Fruit fly (Drosophila melanogaster) whole organism, embryonic: ENCODE measurements around the gene CG9132.

Experiments
- Ada2b ChIP-seq: fragments of 200-800 bp; sonication (Bioruptor generic); IDR thresholded peaks from 2 replicates; pipeline ENCODE4 v1.3.6; 2022; ENCODE audit warnings: missing biosample characterization, missing genetic modification characterization
- Adf1 ChIP-seq: fragments of 200-800 bp; sonication (Bioruptor generic); IDR thresholded peaks from 2 replicates; pipeline ENCODE4 v1.3.6; 2022; ENCODE audit warnings: missing biosample characterization, missing genetic modification characterization
- Antp ChIP-seq: fragments of 200-800 bp; sonication (Bioruptor generic); optimal IDR thresholded peaks from 3 replicates; lab custom pipeline; 2016; ENCODE audit warnings: missing biosample characterization, missing genetic modification characterization
- Asciz ChIP-seq: fragments of 200-800 bp; sonication (Bioruptor generic); optimal IDR thresholded peaks from 2 replicates; lab custom pipeline; 2017; ENCODE audit warnings: missing biosample characterization, mild to moderate bottlenecking, missing genetic modification characterization, missing genetic modification reagents
- Atf6 ChIP-seq: fragments of 200-800 bp; sonication (Bioruptor generic); IDR thresholded peaks from 2 replicates; pipeline ENCODE4 v1.3.6; 2022; ENCODE audit warnings: missing biosample characterization, missing genetic modification characterization
- B-H2 ChIP-seq: fragments of 200-800 bp; sonication (Bioruptor generic); optimal IDR thresholded peaks from 2 replicates; lab custom pipeline; 2018; ENCODE audit warnings: missing biosample characterization, mild to moderate bottlenecking, missing genetic modification characterization
- C15 ChIP-seq: fragments of 200-800 bp; sonication (Bioruptor generic); IDR thresholded peaks from 3 replicates; pipeline ENCODE4 v1.3.6; 2022; ENCODE audit warnings: missing biosample characterization, missing genetic modification characterization
- CG10267 ChIP-seq: fragments of 200-800 bp; sonication (Bioruptor generic); optimal IDR thresholded peaks from 2 replicates; lab custom pipeline; 2018; ENCODE audit warnings: missing biosample characterization, mild to moderate bottlenecking, missing genetic modification characterization, moderate library complexity
- CG10979 ChIP-seq: fragments of 200-800 bp; sonication (Bioruptor generic); optimal IDR thresholded peaks from 2 replicates; lab custom pipeline; 2018; ENCODE audit warnings: missing biosample characterization, mild to moderate bottlenecking, missing genetic modification characterization, moderate library complexity
- CG12155 ChIP-seq: fragments of 200-800 bp; sonication (Bioruptor generic); optimal IDR thresholded peaks from 3 replicates; lab custom pipeline; 2016; ENCODE audit warnings: missing biosample characterization, missing genetic modification characterization
- CG12299 ChIP-seq: fragments of 200-800 bp; sonication (Bioruptor generic); optimal IDR thresholded peaks from 2 replicates; lab custom pipeline; 2018; ENCODE audit warnings: missing biosample characterization, mild to moderate bottlenecking, missing genetic modification characterization
- CG1603 ChIP-seq: fragments of 200-800 bp; sonication (Bioruptor generic); optimal IDR thresholded peaks from 2 replicates; lab custom pipeline; 2019; ENCODE audit warnings: missing biosample characterization, mild to moderate bottlenecking, missing genetic modification characterization, moderate library complexity
- CG17361 ChIP-seq: fragments of 200-800 bp; sonication (Bioruptor generic); IDR thresholded peaks from 3 replicates; pipeline ENCODE4 v1.3.6; 2022; ENCODE audit warnings: missing biosample characterization, missing genetic modification characterization
- CG18011 ChIP-seq: fragments of 200-800 bp; sonication (Bioruptor generic); optimal IDR thresholded peaks from 2 replicates; lab custom pipeline; 2017; ENCODE audit warnings: missing biosample characterization, missing genetic modification characterization, mild to moderate bottlenecking, moderate library complexity, missing genotype
- CG18262 ChIP-seq: fragments of 200-800 bp; optimal IDR thresholded peaks from 3 replicates; lab custom pipeline; 2019; ENCODE audit warnings: missing biosample characterization, mild to moderate bottlenecking, missing genetic modification characterization, moderate library complexity
- CG30403 ChIP-seq: fragments of 200-800 bp; sonication (Bioruptor generic); optimal IDR thresholded peaks from 3 replicates; lab custom pipeline; 2016; ENCODE audit warnings: missing biosample characterization, missing genetic modification characterization
- CG32767 ChIP-seq: fragments of 200-800 bp; sonication (Bioruptor generic); IDR thresholded peaks from 2 replicates; pipeline ENCODE4 v1.3.6; 2022; ENCODE audit warnings: missing biosample characterization, missing genetic modification characterization
- CG5180 ChIP-seq: fragments of 200-800 bp; sonication (Bioruptor generic); optimal IDR thresholded peaks from 3 replicates; lab custom pipeline; 2017; ENCODE audit warnings: missing biosample characterization, missing genetic modification characterization, mild to moderate bottlenecking, moderate library complexity, missing genetic modification reagents
- CG8388 ChIP-seq: fragments of 200-800 bp; sonication (Bioruptor generic); optimal IDR thresholded peaks from 2 replicates; lab custom pipeline; 2019; ENCODE audit warnings: missing biosample characterization, mild to moderate bottlenecking, missing genetic modification characterization, moderate library complexity
- CG9727 ChIP-seq: fragments of 200-800 bp; sonication (Bioruptor generic); optimal IDR thresholded peaks from 3 replicates; lab custom pipeline; 2017; ENCODE audit warnings: missing biosample characterization, mild to moderate bottlenecking, missing genetic modification characterization
- Dek ChIP-seq: fragments of 200-800 bp; sonication (Bioruptor generic); optimal IDR thresholded peaks from 3 replicates; lab custom pipeline; 2019; ENCODE audit warnings: missing biosample characterization, mild to moderate bottlenecking, missing genetic modification characterization, moderate library complexity
- ERR ChIP-seq: fragments of 200-800 bp; sonication (Bioruptor generic); optimal IDR thresholded peaks from 2 replicates; lab custom pipeline; 2016; ENCODE audit warnings: missing biosample characterization, missing genetic modification characterization
- Gug ChIP-seq: fragments of 200-800 bp; sonication (Bioruptor generic); IDR thresholded peaks from 4 replicates; pipeline ENCODE4 v1.3.6; 2022; ENCODE audit warnings: missing biosample characterization, missing genetic modification characterization
- Hr39 ChIP-seq: fragments of >200 bp; optimal IDR thresholded peaks from 2 replicates; lab custom pipeline; 2017
- Lhr ChIP-seq: fragments of 200-800 bp; sonication (Bioruptor generic); optimal IDR thresholded peaks from 3 replicates; lab custom pipeline; 2017; ENCODE audit warnings: mild to moderate bottlenecking, missing biosample characterization, missing genetic modification reagents, missing genetic modification characterization
- MBD-R2 ChIP-seq: fragments of 200-800 bp; sonication (Bioruptor generic); IDR thresholded peaks from 2 replicates; pipeline ENCODE4 v1.3.6; 2022; ENCODE audit warnings: missing biosample characterization, missing genetic modification characterization
- Myb ChIP-seq: fragments of 200-800 bp; sonication (Bioruptor generic); optimal IDR thresholded peaks from 2 replicates; lab custom pipeline; 2016; ENCODE audit warnings: missing biosample characterization, missing genetic modification characterization
- Neu2 ChIP-seq: fragments of 200-800 bp; sonication (Bioruptor generic); optimal IDR thresholded peaks from 3 replicates; lab custom pipeline; 2016; ENCODE audit warnings: missing biosample characterization, missing genetic modification characterization, borderline replicate concordance
- NfI ChIP-seq: fragments of 200-800 bp; sonication (Bioruptor generic); optimal IDR thresholded peaks from 3 replicates; lab custom pipeline; 2018; ENCODE audit warnings: missing biosample characterization, mild to moderate bottlenecking, missing genetic modification characterization, moderate library complexity
- Rx ChIP-seq: fragments of 200-800 bp; sonication (Bioruptor generic); IDR thresholded peaks from 2 replicates; pipeline ENCODE4 v1.3.6; 2022; ENCODE audit warnings: missing biosample characterization, missing genetic modification characterization
- Sox100B ChIP-seq: fragments of 200-800 bp; sonication (Bioruptor generic); optimal IDR thresholded peaks from 3 replicates; lab custom pipeline; 2018; ENCODE audit warnings: missing biosample characterization, mild to moderate bottlenecking, missing genetic modification characterization
- Ssrp ChIP-seq: fragments of 200-800 bp; sonication (Bioruptor generic); optimal IDR thresholded peaks from 2 replicates; lab custom pipeline; 2018; ENCODE audit warnings: missing biosample characterization, mild to moderate bottlenecking, missing genetic modification characterization, moderate library complexity
- aop ChIP-seq: fragments of 200-800 bp; sonication (Bioruptor generic); IDR thresholded peaks from 2 replicates; pipeline ENCODE4 v1.3.6; 2022; ENCODE audit warnings: missing biosample characterization, missing genetic modification characterization
- ewg ChIP-seq: fragments of 200-800 bp; sonication (Bioruptor generic); optimal IDR thresholded peaks from 3 replicates; lab custom pipeline; 2017; ENCODE audit warnings: mild to moderate bottlenecking, missing biosample characterization, missing genetic modification reagents, missing genetic modification characterization
- fru ChIP-seq: fragments of >200 bp; optimal IDR thresholded peaks from 2 replicates; lab custom pipeline; 2017
- gt ChIP-seq: fragments of 200-800 bp; sonication (Bioruptor generic); IDR thresholded peaks from 2 replicates; pipeline ENCODE4 v1.3.6; 2022; ENCODE audit warnings: missing biosample characterization, missing genetic modification characterization
- hkb ChIP-seq, 2 experiments: fragments of 200-800 bp in 1 of 2; fragments of >200 bp in 1 of 2; sonication (Bioruptor generic) in 1 of 2; IDR thresholded peaks in 1 of 2; optimal IDR thresholded peaks in 1 of 2; 2 replicates each; pipeline versions ENCODE4 v1.3.6 to Lab custom; 2017 to 2022; ENCODE audit warnings: missing biosample characterization in 1 of 2, missing genetic modification characterization in 1 of 2
- inv ChIP-seq: fragments of 200-800 bp; sonication (Bioruptor generic); IDR thresholded peaks from 2 replicates; pipeline ENCODE4 v1.3.6; 2022; ENCODE audit warnings: missing biosample characterization, missing genetic modification characterization; ENCODE audit not compliant: partially characterized antibody
- klu ChIP-seq: fragments of 200-800 bp; sonication (Bioruptor generic); IDR thresholded peaks from 2 replicates; pipeline ENCODE4 v1.3.6; 2022; ENCODE audit warnings: missing biosample characterization, missing genetic modification characterization
- lab ChIP-seq: fragments of 200-800 bp; sonication (Bioruptor generic); optimal IDR thresholded peaks from 3 replicates; lab custom pipeline; 2017; ENCODE audit warnings: missing biosample characterization, missing genetic modification characterization, mild to moderate bottlenecking, moderate library complexity, missing genetic modification reagents
- nerfin-1 ChIP-seq: fragments of 200-800 bp; sonication (Bioruptor generic); optimal IDR thresholded peaks from 3 replicates; lab custom pipeline; 2019; ENCODE audit warnings: missing biosample characterization, mild to moderate bottlenecking, missing genetic modification characterization, moderate library complexity
- nmo ChIP-seq: fragments of 200-800 bp; sonication (Bioruptor generic); optimal IDR thresholded peaks from 2 replicates; lab custom pipeline; 2018; ENCODE audit warnings: missing biosample characterization, mild to moderate bottlenecking, missing genetic modification characterization, moderate library complexity
- org-1 ChIP-seq: fragments of 200-800 bp; sonication (Bioruptor generic); optimal IDR thresholded peaks from 2 replicates; lab custom pipeline; 2017; ENCODE audit warnings: missing biosample characterization, missing genetic modification characterization
- rib ChIP-seq: fragments of 200-800 bp; sonication (Bioruptor generic); IDR thresholded peaks from 2 replicates; pipeline ENCODE4 v1.3.6; 2022; ENCODE audit warnings: missing biosample characterization, missing genetic modification characterization
- sens-2 ChIP-seq: fragments of 200-800 bp; sonication (Bioruptor generic); IDR thresholded peaks from 2 replicates; pipeline ENCODE4 v1.3.6; 2022; ENCODE audit warnings: missing biosample characterization, missing genetic modification characterization
- sisA ChIP-seq: fragments of 200-800 bp; sonication (Bioruptor generic); IDR thresholded peaks from 2 replicates; pipeline ENCODE4 v1.3.6; 2022; ENCODE audit warnings: missing biosample characterization, missing genetic modification characterization
- sr ChIP-seq: fragments of 200-800 bp; sonication (Bioruptor generic); IDR thresholded peaks from 3 replicates; pipeline ENCODE4 v1.3.6; 2022; ENCODE audit warnings: missing biosample characterization, missing genetic modification characterization
- ssp ChIP-seq: fragments of 200-800 bp; sonication (Bioruptor generic); IDR thresholded peaks from 2 replicates; pipeline ENCODE4 v1.3.6; 2022; ENCODE audit warnings: missing biosample characterization, missing genetic modification characterization
- tio ChIP-seq: fragments of 200-800 bp; sonication (Bioruptor generic); optimal IDR thresholded peaks from 2 replicates; lab custom pipeline; 2017; ENCODE audit warnings: missing biosample characterization, missing genetic modification characterization, inconsistent platforms
- wor ChIP-seq: fragments of 200-800 bp; sonication (Bioruptor generic); IDR thresholded peaks from 2 replicates; pipeline ENCODE4 v1.3.6; 2022; ENCODE audit warnings: missing biosample characterization, missing genetic modification characterization
- zfh2 ChIP-seq: fragments of 200-800 bp; sonication (Bioruptor generic); optimal IDR thresholded peaks from 2 replicates; lab custom pipeline; 2016; ENCODE audit warnings: missing biosample characterization, missing genetic modification characterization

The CG9132 gene

DNA sequence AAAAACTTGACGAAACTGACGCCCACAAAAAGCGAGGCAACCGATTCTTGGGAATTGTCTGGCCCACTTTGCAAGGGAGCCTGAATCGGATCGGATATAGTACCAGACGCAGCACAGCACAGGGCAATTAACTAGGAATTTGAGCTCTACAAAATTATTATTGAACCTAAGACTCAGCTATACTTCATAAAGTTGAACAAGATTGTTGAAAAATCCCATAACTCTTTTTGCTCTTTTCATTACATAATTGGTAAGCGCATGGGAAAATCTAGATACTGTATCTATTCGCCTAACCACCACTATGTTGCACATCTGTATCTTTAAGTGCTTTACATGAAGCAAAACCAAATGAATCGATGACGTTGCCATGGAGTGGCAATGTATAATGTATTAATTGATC, 32.6 kb upstream of the CG9132 start (continued):
- TF ChIP-seq ERR (peak; percentile 52), CG12299 (tag; lab: Kevin White, UChicago) (peak; percentile 36), CG18262 (tag; lab: Kevin White, UChicago) (peak; percentile 81), ssp (no peak), CG10979 (tag; lab: Kevin White, UChicago) (peak; percentile 84), Gug (GFP tag; lab: Robert Waterston, UW) (peak; percentile 44; the same call in 3 of the 4 replicates), nmo (GFP tag; lab: Kevin White, UChicago) (peak; percentile 91), aop (GFP tag; lab: Robert Waterston, UW) (0 out of 2 replicates have a peak, but pooled peaks have one; percentile 39), B-H2 (GFP tag; lab: Kevin White, UChicago) (no peak), CG9727 (peak; percentile 67), Hr39 (no peak), org-1 (GFP tag; lab: Kevin White, UChicago) (peak; percentile 66), Rx (peak; percentile 60), lab (GFP tag; lab: Kevin White, UChicago) (peak; percentile 66), CG5180 (GFP tag; lab: Kevin White, UChicago) (peak; percentile 60), Sox100B (peak; percentile 70), CG32767 (GFP tag; lab: Robert Waterston, UW) (0 out of 2 replicates have a peak, but pooled peaks have one; percentile 41), CG10267 (peak; percentile 65), Atf6 (GFP tag; lab: Robert Waterston, UW) (0 out of 2 replicates have a peak, but pooled peaks have one; percentile 24), sens-2 (GFP tag; lab: Robert Waterston, UW) (peak; percentile 59; the same call in 1 of the 2 replicates), Antp (GFP tag; lab: Kevin White, UChicago) (peak; percentile 68), CG8388 (peak; percentile 81), CG30403 (peak; percentile 74), Ssrp (peak; percentile 76), gt (GFP tag; lab: Robert Waterston, UW) (peak; percentile 34; the same call in 1 of the 2 replicates), CG18011 (GFP tag; lab: Kevin White, UChicago) (peak; percentile 6), ewg (GFP tag; lab: Kevin White, UChicago) (peak; percentile 68), sr (GFP tag; lab: Robert Waterston, UW) (peak; percentile 59; the same call in 2 of the 3 replicates), zfh2 (GFP tag; lab: Kevin White, UChicago) (no peak), Dek (tag; lab: Kevin White, UChicago) (peak; percentile 27), Lhr (GFP tag; lab: Kevin White, UChicago) (peak; percentile 45), C15 (no peak), sisA (GFP tag; lab: Robert Waterston, UW) (peak; percentile 66), CG1603 (peak; percentile 91), rib (GFP tag; lab: Robert Waterston, UW) (no peak), NfI (GFP tag; lab: Kevin White, UChicago) (peak; percentile 77), inv (GFP tag; lab: Robert Waterston, UW) (no peak), Myb (GFP tag; lab: Kevin White, UChicago) (peak; percentile 48), hkb (optimal IDR thresholded peaks at IDR 0.05; lab: Kevin White, UChicago) (no peak), hkb (GFP tag; IDR thresholded peaks at IDR 0.05; lab: Robert Waterston, UW) (peak; percentile 85), fru (lab: Kevin White, UChicago) (no peak), Asciz (peak; percentile 74), wor (peak; percentile 65), CG12155 (GFP tag; lab: Kevin White, UChicago) (peak; percentile 43), tio (GFP tag; lab: Kevin White, UChicago) (peak; percentile 59), Ada2b (GFP tag; lab: Robert Waterston, UW) (peak; percentile 75), nerfin-1 (tag; lab: Kevin White, UChicago) (peak; percentile 62), CG17361 (peak; percentile 83), klu (GFP tag; lab: Robert Waterston, UW) (no peak), Neu2 (GFP tag; lab: Kevin White, UChicago) (no peak), Adf1 (GFP tag; lab: Robert Waterston, UW) (no peak), MBD-R2 (no peak)
